Fruit fly (Drosophila melanogaster): ENCODE measurements around the gene pot.

- TF ChIP-seq CG11617 (GFP tag; optimal IDR thresholded peaks at IDR 0.05) (no peak), pad (GFP tag; optimal IDR thresholded peaks at IDR 0.05) (peak; percentile 89), Clk (GFP tag; optimal IDR thresholded peaks at IDR 0.05) (no peak), Mnt (GFP tag; optimal IDR thresholded peaks at IDR 0.05) (peak; percentile 25), CG7045 (GFP tag; optimal IDR thresholded peaks at IDR 0.05) (no peak), tj (GFP tag; optimal IDR thresholded peaks at IDR 0.05) (no peak), CG1620 (GFP tag; optimal IDR thresholded peaks at IDR 0.05) (no peak), CG33017 (tag; optimal IDR thresholded peaks at IDR 0.05) (no peak), CG14711 (tag; optimal IDR thresholded peaks at IDR 0.05) (no peak), cic (GFP tag; optimal IDR thresholded peaks at IDR 0.05) (no peak), Hr96 (GFP tag; optimal IDR thresholded peaks at IDR 0.05) (no peak), CG12768 (GFP tag; optimal IDR thresholded peaks at IDR 0.05) (no peak)
Measured at dm6 chrX:11922650-11923237, 5.7 kb upstream of the pot start.
